Fruit fly (Drosophila melanogaster) whole organism, embryonic: ENCODE data around the gene CG10338.

ENCODE experiments used
- Abd-B ChIP-seq: fragments of 200-800 bp; sonication (Bioruptor generic); optimal IDR thresholded peaks from 2 replicates; lab custom pipeline; 2018; ENCODE audit warnings: missing biosample characterization, mild to moderate bottlenecking, missing genetic modification characterization, moderate library complexity
- CG10209 ChIP-seq: fragments of 200-800 bp; sonication (Bioruptor generic); optimal IDR thresholded peaks from 3 replicates; lab custom pipeline; 2017; ENCODE audit warnings: missing biosample characterization, mild to moderate bottlenecking, missing genetic modification characterization, missing genetic modification reagents
- CG1024 ChIP-seq: fragments of 200-800 bp; sonication (Bioruptor generic); IDR thresholded peaks from 2 replicates; pipeline ENCODE4 v1.3.6; 2022; ENCODE audit warnings: missing biosample characterization, missing genetic modification characterization
- CG11695 ChIP-seq: fragments of 200-800 bp; sonication (Bioruptor generic); IDR thresholded peaks from 3 replicates; pipeline ENCODE4 v1.3.6; 2022; ENCODE audit warnings: missing biosample characterization, missing genetic modification characterization
- CG13624 ChIP-seq: fragments of 200-800 bp; sonication (Bioruptor generic); optimal IDR thresholded peaks from 2 replicates; lab custom pipeline; 2016; ENCODE audit warnings: missing biosample characterization, missing genetic modification characterization
- CG15696 ChIP-seq: fragments of 200-800 bp; sonication (Bioruptor generic); optimal IDR thresholded peaks from 2 replicates; lab custom pipeline; 2019; ENCODE audit warnings: missing biosample characterization, mild to moderate bottlenecking, missing genetic modification characterization, moderate library complexity
- CG16863 ChIP-seq: fragments of 200-800 bp; sonication (Bioruptor generic); optimal IDR thresholded peaks from 3 replicates; lab custom pipeline; 2016; ENCODE audit warnings: missing biosample characterization, missing genetic modification characterization
- CG17385 ChIP-seq: fragments of 200-800 bp; sonication (Bioruptor generic); optimal IDR thresholded peaks from 3 replicates; lab custom pipeline; 2018; ENCODE audit warnings: missing biosample characterization, mild to moderate bottlenecking, missing genetic modification characterization
- CG17612 ChIP-seq: fragments of 200-800 bp; sonication (Bioruptor generic); IDR thresholded peaks from 2 replicates; pipeline ENCODE4 v1.3.6; 2022; ENCODE audit warnings: missing biosample characterization, missing genetic modification characterization
- CG2120 ChIP-seq: fragments of 200-800 bp; sonication (Bioruptor generic); optimal IDR thresholded peaks from 3 replicates; lab custom pipeline; 2016; ENCODE audit warnings: missing biosample characterization, missing genetic modification characterization
- CG2875 ChIP-seq: fragments of 200-800 bp; sonication (Bioruptor generic); optimal IDR thresholded peaks from 2 replicates; lab custom pipeline; 2017; ENCODE audit warnings: missing biosample characterization, mild to moderate bottlenecking, missing genetic modification characterization, missing genetic modification reagents
- CG43689 ChIP-seq: fragments of 200-800 bp; sonication (Bioruptor generic); IDR thresholded peaks from 2 replicates; pipeline ENCODE4 v1.3.6; 2022; ENCODE audit warnings: missing biosample characterization, missing genetic modification characterization
- CG5953 ChIP-seq: fragments of 200-800 bp; sonication (Bioruptor generic); IDR thresholded peaks from 2 replicates; pipeline ENCODE4 v1.3.6; 2022; ENCODE audit warnings: missing biosample characterization, missing genetic modification characterization
- CG6689 ChIP-seq: fragments of 200-800 bp; sonication (Bioruptor generic); IDR thresholded peaks from 2 replicates; pipeline ENCODE4 v1.3.6; 2022; ENCODE audit warnings: missing biosample characterization, missing genetic modification characterization
- CG6854 ChIP-seq: fragments of 200-800 bp; sonication (Bioruptor generic); optimal IDR thresholded peaks from 3 replicates; lab custom pipeline; 2017; ENCODE audit warnings: missing biosample characterization, mild to moderate bottlenecking, missing genetic modification characterization
- CG7786 ChIP-seq: fragments of 200-800 bp; sonication (Bioruptor generic); optimal IDR thresholded peaks from 2 replicates; lab custom pipeline; 2016; ENCODE audit warnings: missing biosample characterization, missing genetic modification characterization
- CG7928 ChIP-seq: fragments of 200-800 bp; sonication (Bioruptor generic); optimal IDR thresholded peaks from 2 replicates; lab custom pipeline; 2017; ENCODE audit warnings: missing biosample characterization, mild to moderate bottlenecking, missing genetic modification characterization
- CG7987 ChIP-seq: fragments of 200-800 bp; sonication (Bioruptor generic); optimal IDR thresholded peaks from 2 replicates; lab custom pipeline; 2018; ENCODE audit warnings: missing biosample characterization, mild to moderate bottlenecking, missing genetic modification characterization, moderate library complexity
- CG8765 ChIP-seq: fragments of 200-800 bp; sonication (Bioruptor generic); IDR thresholded peaks from 2 replicates; pipeline ENCODE4 v1.3.6; 2022; ENCODE audit warnings: missing biosample characterization, missing genetic modification characterization
- HLH3B ChIP-seq: fragments of 200-800 bp; sonication (Bioruptor generic); IDR thresholded peaks from 2 replicates; pipeline ENCODE4 v1.3.6; 2022; ENCODE audit warnings: missing biosample characterization, missing genetic modification characterization
- HLHmδ ChIP-seq: fragments of 200-800 bp; sonication (Bioruptor generic); optimal IDR thresholded peaks from 2 replicates; lab custom pipeline; 2018; ENCODE audit warnings: missing biosample characterization, mild to moderate bottlenecking, missing genetic modification characterization, moderate library complexity
- Hand ChIP-seq: fragments of 200-800 bp; sonication (Bioruptor generic); optimal IDR thresholded peaks from 2 replicates; lab custom pipeline; 2017; ENCODE audit warnings: mild to moderate bottlenecking, missing biosample characterization, missing genetic modification reagents, missing genetic modification characterization
- NC2β ChIP-seq: fragments of 200-800 bp; sonication (Bioruptor generic); optimal IDR thresholded peaks from 2 replicates; lab custom pipeline; 2016; ENCODE audit warnings: missing biosample characterization, missing genetic modification characterization
- NFAT ChIP-seq: fragments of 200-800 bp; sonication (Bioruptor generic); IDR thresholded peaks from 2 replicates; pipeline ENCODE4 v1.3.6; 2022; ENCODE audit warnings: missing biosample characterization, missing genetic modification characterization
- Scr ChIP-seq: fragments of 200-800 bp; sonication (Bioruptor generic); IDR thresholded peaks from 2 replicates; pipeline ENCODE4 v1.3.6; 2022; ENCODE audit warnings: missing biosample characterization, missing genetic modification characterization; ENCODE audit not compliant: partially characterized antibody
- Sry-δ ChIP-seq: fragments of 200-800 bp; sonication (Bioruptor generic); optimal IDR thresholded peaks from 2 replicates; lab custom pipeline; 2016; ENCODE audit warnings: missing biosample characterization, missing genetic modification characterization
- TFAM ChIP-seq: fragments of 200-800 bp; sonication (Bioruptor generic); optimal IDR thresholded peaks from 2 replicates; lab custom pipeline; 2017; ENCODE audit warnings: missing biosample characterization, missing genetic modification characterization, inconsistent platforms
- abd-A ChIP-seq: fragments of 200-800 bp; sonication (Bioruptor generic); optimal IDR thresholded peaks from 3 replicates; lab custom pipeline; 2019; ENCODE audit warnings: missing biosample characterization, mild to moderate bottlenecking, missing genetic modification characterization, moderate library complexity
- ac ChIP-seq: fragments of 200-800 bp; sonication (Bioruptor generic); optimal IDR thresholded peaks from 3 replicates; lab custom pipeline; 2017; ENCODE audit warnings: missing biosample characterization, mild to moderate bottlenecking, missing genetic modification characterization
- ase ChIP-seq: fragments of 200-800 bp; sonication (Bioruptor generic); IDR thresholded peaks from 3 replicates; pipeline ENCODE4 v1.3.6; 2022; ENCODE audit warnings: missing biosample characterization, missing genetic modification characterization
- bab2 ChIP-seq: fragments of 200-800 bp; sonication (Bioruptor generic); optimal IDR thresholded peaks from 2 replicates; lab custom pipeline; 2016; ENCODE audit warnings: missing biosample characterization, missing genetic modification characterization
- bbx ChIP-seq: fragments of 200-800 bp; sonication (Bioruptor generic); IDR thresholded peaks from 2 replicates; pipeline ENCODE4 v1.3.6; 2022; ENCODE audit warnings: missing biosample characterization, missing genetic modification characterization; ENCODE audit not compliant: partially characterized antibody
- bigmax ChIP-seq: fragments of 200-800 bp; sonication (Bioruptor generic); optimal IDR thresholded peaks from 2 replicates; lab custom pipeline; 2018; ENCODE audit warnings: missing biosample characterization, mild to moderate bottlenecking, missing genetic modification characterization
- bsh ChIP-seq, 2 experiments: fragments of 200-800 bp; sonication (Bioruptor generic); optimal IDR thresholded peaks; 2 replicates each; lab custom pipeline; 2017 to 2018; ENCODE audit warnings: mild to moderate bottlenecking in 2 of 2, missing biosample characterization in 2 of 2, missing genetic modification characterization in 2 of 2, moderate library complexity in 1 of 2
- dpn ChIP-seq, 2 experiments: fragments of 200-800 bp; sonication (Bioruptor generic); optimal IDR thresholded peaks; 3 replicates each; lab custom pipeline; 2016; ENCODE audit warnings: missing biosample characterization in 2 of 2, missing genetic modification characterization in 2 of 2
- fd96Cb ChIP-seq: fragments of 200-800 bp; sonication (Bioruptor generic); optimal IDR thresholded peaks from 2 replicates; lab custom pipeline; 2018; ENCODE audit warnings: missing biosample characterization, mild to moderate bottlenecking, missing genetic modification characterization, moderate library complexity
- her ChIP-seq: fragments of 200-800 bp; sonication (Bioruptor generic); optimal IDR thresholded peaks from 2 replicates; lab custom pipeline; 2016; ENCODE audit warnings: missing biosample characterization, missing genetic modification characterization
- knrl ChIP-seq: fragments of 200-800 bp; sonication (Bioruptor generic); IDR thresholded peaks from 3 replicates; pipeline ENCODE4 v1.3.6; 2022; ENCODE audit warnings: missing biosample characterization, missing genetic modification characterization; ENCODE audit not compliant: partially characterized antibody
- lbe ChIP-seq: fragments of 200-800 bp; sonication (Bioruptor generic); optimal IDR thresholded peaks from 2 replicates; lab custom pipeline; 2016; ENCODE audit warnings: missing biosample characterization, mild to moderate bottlenecking, missing genetic modification characterization
- lola ChIP-seq, 3 experiments: fragments of >200 bp in 2 of 3; fragments of 200-800 bp in 1 of 3; sonication (Bioruptor generic) in 1 of 3; optimal IDR thresholded peaks; 2 replicates each; lab custom pipeline; 2017 to 2019; ENCODE audit warnings: missing biosample characterization in 3 of 3, missing genetic modification characterization in 3 of 3, mild to moderate bottlenecking in 1 of 3, moderate library complexity in 1 of 3
- luna ChIP-seq: fragments of 200-800 bp; sonication (Bioruptor generic); optimal IDR thresholded peaks from 2 replicates; lab custom pipeline; 2016; ENCODE audit warnings: missing biosample characterization, missing genetic modification characterization
- pho ChIP-seq: fragments of 200-800 bp; sonication (Bioruptor generic); optimal IDR thresholded peaks from 2 replicates; lab custom pipeline; 2016; ENCODE audit warnings: missing biosample characterization, missing genetic modification characterization
- phol ChIP-seq: fragments of 200-800 bp; sonication (Bioruptor generic); optimal IDR thresholded peaks from 3 replicates; lab custom pipeline; 2018; ENCODE audit warnings: missing biosample characterization, mild to moderate bottlenecking, missing genetic modification characterization, moderate library complexity
- run ChIP-seq: fragments of 200-800 bp; sonication (Bioruptor generic); optimal IDR thresholded peaks from 3 replicates; lab custom pipeline; 2018; ENCODE audit warnings: missing biosample characterization, mild to moderate bottlenecking, missing genetic modification characterization
- sisA ChIP-seq: fragments of 200-800 bp; sonication (Bioruptor generic); IDR thresholded peaks from 2 replicates; pipeline ENCODE4 v1.3.6; 2022; ENCODE audit warnings: missing biosample characterization, missing genetic modification characterization
- tgo ChIP-seq: fragments of 200-800 bp; sonication (Bioruptor generic); IDR thresholded peaks from 3 replicates; pipeline ENCODE4 v1.3.6; 2022; ENCODE audit warnings: missing biosample characterization, missing genetic modification characterization
- tup ChIP-seq: fragments of 200-800 bp; sonication (Bioruptor generic); optimal IDR thresholded peaks from 2 replicates; lab custom pipeline; 2016; ENCODE audit warnings: missing biosample characterization, mild to moderate bottlenecking, missing genetic modification characterization, moderate library complexity
- z ChIP-seq: fragments of 200-800 bp; sonication (Bioruptor generic); IDR thresholded peaks from 3 replicates; pipeline ENCODE4 v1.3.6; 2022; ENCODE audit warnings: missing biosample characterization, missing genetic modification characterization

Gene CG10338

DNA sequence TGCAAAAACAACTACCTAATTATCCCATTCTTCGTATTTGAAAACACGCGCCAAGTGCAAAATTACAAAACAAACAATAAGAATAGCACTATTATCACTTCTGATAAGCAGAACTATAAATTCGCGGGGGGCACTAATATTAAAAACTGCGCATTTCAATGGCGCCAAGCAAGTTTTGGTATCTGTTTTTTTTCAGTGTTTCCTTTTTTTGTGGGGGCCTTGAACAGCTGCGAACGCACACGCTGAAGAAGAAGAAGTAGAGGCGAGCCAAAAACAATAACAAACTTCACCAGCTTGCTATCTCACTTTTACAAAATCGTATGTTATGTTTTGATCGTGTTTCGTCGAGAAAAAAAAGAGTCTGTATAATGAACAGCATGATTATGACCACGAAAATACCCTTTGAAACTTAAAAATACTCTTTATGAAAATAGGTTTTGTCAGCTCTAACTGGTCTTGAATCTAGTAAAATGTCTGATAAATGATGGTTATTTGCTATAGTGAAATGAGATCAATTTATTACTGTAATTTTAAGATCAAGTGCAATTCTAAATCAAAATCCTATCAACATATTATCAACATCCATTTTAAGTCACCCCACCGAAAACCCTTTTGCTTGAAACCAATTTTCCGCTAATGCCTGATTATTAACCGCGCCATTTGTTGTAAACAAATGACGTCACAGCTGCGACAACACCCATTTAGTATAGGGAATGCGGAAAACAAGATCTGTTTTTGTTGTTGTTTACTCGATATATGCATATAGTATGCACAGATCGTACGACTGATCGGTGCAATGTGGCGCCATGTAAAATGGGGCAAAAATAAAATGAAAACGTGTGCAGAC lies 1.4 kb upstream of the CG10338 start (continued):
- TF ChIP-seq CG1024 (GFP tag; lab: Robert Waterston, UW) (0 out of 2 replicates have a peak, but pooled peaks have one; percentile 36), abd-A (tag; lab: Kevin White, UChicago) (no peak), ac (no peak), fd96Cb (tag; lab: Kevin White, UChicago) (peak; percentile 23), Sry-δ (GFP tag; lab: Kevin White, UChicago) (peak; percentile 33), luna (peak; percentile 0), bbx (GFP tag; lab: Robert Waterston, UW) (no peak), bsh (GFP tag; optimal IDR thresholded peaks at IDR 0.05; lab: Kevin White, UChicago) (peak; percentile 17 to 53), CG17385 (GFP tag; lab: Kevin White, UChicago) (peak; percentile 97), CG8765 (no peak), phol (tag; lab: Kevin White, UChicago) (peak; percentile 66), bab2 (GFP tag; lab: Kevin White, UChicago) (peak; percentile 51), sisA (GFP tag; lab: Robert Waterston, UW) (peak; percentile 54; the same call in 1 of the 2 replicates), CG43689 (GFP tag; lab: Robert Waterston, UW) (peak; percentile 70), ase (GFP tag; lab: Robert Waterston, UW) (0 out of 3 replicates have a peak, but pooled peaks have one; percentile 62), knrl (GFP tag; lab: Robert Waterston, UW) (peak; percentile 32; the same call in 1 of the 3 replicates), Scr (GFP tag; lab: Robert Waterston, UW) (0 out of 2 replicates have a peak, but pooled peaks have one; percentile 12), her (GFP tag; lab: Kevin White, UChicago) (peak; percentile 74), tgo (peak; percentile 67), CG7928 (GFP tag; lab: Kevin White, UChicago) (no peak), CG7987 (GFP tag; lab: Kevin White, UChicago) (peak; percentile 75), CG16863 (GFP tag; lab: Kevin White, UChicago) (peak; percentile 26), CG11695 (GFP tag; lab: Robert Waterston, UW) (peak; percentile 36; the same call in 1 of the 3 replicates), CG6689 (peak; percentile 69), bigmax (GFP tag; lab: Kevin White, UChicago) (no peak), CG17612 (GFP tag; lab: Robert Waterston, UW) (0 out of 2 replicates have a peak, but pooled peaks have one; percentile 12), lbe (GFP tag; lab: Kevin White, UChicago) (no peak), TFAM (GFP tag; lab: Kevin White, UChicago) (peak; percentile 10), tup (GFP tag; lab: Kevin White, UChicago) (no peak), lola (GFP tag; optimal IDR thresholded peaks at IDR 0.05; lab: Kevin White, UChicago) (peak in 1 of 3 experiments; percentile 23), Abd-B (GFP tag; lab: Kevin White, UChicago) (no peak), HLHmδ (GFP tag; lab: Kevin White, UChicago) (no peak), NC2β (GFP tag; lab: Kevin White, UChicago) (peak; percentile 49), CG2120 (peak; percentile 65), HLH3B (GFP tag; lab: Robert Waterston, UW) (peak; percentile 52; the same call in 1 of the 2 replicates), CG10209 (GFP tag; lab: Kevin White, UChicago) (peak; percentile 63), pho (GFP tag; lab: Kevin White, UChicago) (peak; percentile 15), CG13624 (GFP tag; lab: Kevin White, UChicago) (peak; percentile 90), CG7786 (GFP tag; lab: Kevin White, UChicago) (peak; percentile 20), run (tag; lab: Kevin White, UChicago) (no peak), CG5953 (peak; percentile 49), z (no peak), Hand (GFP tag; lab: Kevin White, UChicago) (peak; percentile 10), CG2875 (GFP tag; lab: Kevin White, UChicago) (peak; percentile 21), CG15696 (tag; lab: Kevin White, UChicago) (no peak), CG6854 (GFP tag; lab: Kevin White, UChicago) (peak; percentile 2), NFAT (GFP tag; lab: Robert Waterston, UW) (peak; percentile 76), dpn (GFP tag; optimal IDR thresholded peaks at IDR 0.05; lab: Kevin White, UChicago) (peak; percentile 66 to 74)
